Worm (Caenorhabditis elegans) whole organism, L3 larva: Measurements from ENCODE around the gene mlt-4.
A peak's percentile ranks its signal among the peaks of the same experiment; 100 is the strongest.

ENCODE experiments used
- R02D3.7 ChIP-seq: fragments of 150-350 bp; optimal IDR thresholded peaks from 2 replicates; lab custom pipeline; 2014; ENCODE audit warnings: missing biosample characterization, missing genetic modification characterization
- ZK546.5 ChIP-seq: sonication (generic microtip); optimal IDR thresholded peaks from 2 replicates; lab custom pipeline; 2017; ENCODE audit warnings: missing biosample characterization, missing genetic modification characterization
- aly-2 ChIP-seq: fragments of 150-350 bp; optimal IDR thresholded peaks from 2 replicates; lab custom pipeline; 2014; ENCODE audit warnings: missing biosample characterization, missing genetic modification characterization
- ceh-16 ChIP-seq: sonication (generic microtip); optimal IDR thresholded peaks from 2 replicates; lab custom pipeline; 2017; ENCODE audit warnings: missing biosample characterization, missing genetic modification characterization
- ceh-28 ChIP-seq: fragments of 150-350 bp; optimal IDR thresholded peaks from 2 replicates; lab custom pipeline; 2014; ENCODE audit warnings: missing biosample characterization, missing genetic modification reagents, missing genetic modification characterization
- ceh-82 ChIP-seq: fragments of 150-350 bp; optimal IDR thresholded peaks from 2 replicates; lab custom pipeline; 2014; ENCODE audit warnings: missing biosample characterization, missing genetic modification characterization
- ceh-9 ChIP-seq: sonication (generic microtip); optimal IDR thresholded peaks from 2 replicates; lab custom pipeline; 2018; ENCODE audit warnings: missing biosample characterization, missing genetic modification characterization
- daf-12 ChIP-seq: fragments of 150-350 bp; optimal IDR thresholded peaks from 2 replicates; lab custom pipeline; 2014; ENCODE audit warnings: missing biosample characterization, missing genetic modification reagents, missing genetic modification characterization
- egl-27 ChIP-seq: sonication (generic microtip); optimal IDR thresholded peaks from 4 replicates; lab custom pipeline; 2017; ENCODE audit warnings: missing biosample characterization, missing genetic modification reagents, missing genetic modification characterization
- egl-5 ChIP-seq: fragments of 150-350 bp; optimal IDR thresholded peaks from 2 replicates; lab custom pipeline; 2017; ENCODE audit warnings: missing biosample characterization, missing genetic modification reagents, missing genetic modification characterization, inconsistent platforms
- elt-1 ChIP-seq: fragments of 150-350 bp; optimal IDR thresholded peaks from 2 replicates; lab custom pipeline; 2014; ENCODE audit warnings: missing biosample characterization, missing genetic modification characterization
- elt-3 ChIP-seq, 3 experiments: fragments of 150-350 bp in 1 of 3; sonication (generic microtip) in 2 of 3; optimal IDR thresholded peaks; 2 replicates in 2 of 3; 4 replicates in 1 of 3; lab custom pipeline; 2014 to 2017; ENCODE audit warnings: missing biosample characterization in 3 of 3, missing genetic modification characterization in 3 of 3
- fkh-10 ChIP-seq: sonication (generic microtip); optimal IDR thresholded peaks from 2 replicates; lab custom pipeline; 2017; ENCODE audit warnings: missing biosample characterization, missing genetic modification reagents, missing genetic modification characterization
- fkh-2 ChIP-seq: fragments of 150-350 bp; optimal IDR thresholded peaks from 2 replicates; lab custom pipeline; 2014; ENCODE audit warnings: missing biosample characterization, missing genetic modification reagents, missing genetic modification characterization
- hmg-11 ChIP-seq: sonication (generic microtip); optimal IDR thresholded peaks from 2 replicates; lab custom pipeline; 2016; ENCODE audit warnings: missing genetic modification characterization, missing compliant biosample characterization
- jun-1 ChIP-seq: fragments of 150-350 bp; optimal IDR thresholded peaks from 2 replicates; lab custom pipeline; 2014; ENCODE audit warnings: missing biosample characterization, missing genetic modification reagents, missing genetic modification characterization
- lin-15B ChIP-seq: fragments of 150-350 bp; optimal IDR thresholded peaks from 2 replicates; lab custom pipeline; 2014; ENCODE audit warnings: missing biosample characterization, missing genetic modification characterization
- lin-39 ChIP-seq: fragments of 150-350 bp; optimal IDR thresholded peaks from 2 replicates; lab custom pipeline; 2018; ENCODE audit warnings: missing biosample characterization, missing genetic modification reagents, missing genetic modification characterization
- lsy-12 ChIP-seq: sonication (generic microtip); optimal IDR thresholded peaks from 2 replicates; lab custom pipeline; 2016; ENCODE audit warnings: mild to moderate bottlenecking, missing genetic modification characterization, missing compliant biosample characterization
- mdl-1 ChIP-seq: fragments of 150-350 bp; optimal IDR thresholded peaks from 2 replicates; lab custom pipeline; 2014; ENCODE audit warnings: missing biosample characterization, missing genetic modification characterization
- nhr-11 ChIP-seq: fragments of 150-350 bp; optimal IDR thresholded peaks from 2 replicates; lab custom pipeline; 2014; ENCODE audit warnings: missing biosample characterization, missing genetic modification characterization
- nhr-23 ChIP-seq: fragments of 150-350 bp; optimal IDR thresholded peaks from 2 replicates; lab custom pipeline; 2014; ENCODE audit warnings: missing biosample characterization, missing genetic modification reagents, missing genetic modification characterization
- nhr-237 ChIP-seq: fragments of 150-350 bp; optimal IDR thresholded peaks from 2 replicates; lab custom pipeline; 2014; ENCODE audit warnings: missing biosample characterization, missing genetic modification characterization
- nhr-25 ChIP-seq: sonication (generic microtip); optimal IDR thresholded peaks from 2 replicates; lab custom pipeline; 2017; ENCODE audit warnings: missing biosample characterization, missing genetic modification characterization
- nhr-28 ChIP-seq: fragments of 150-350 bp; optimal IDR thresholded peaks from 2 replicates; lab custom pipeline; 2014; ENCODE audit warnings: missing biosample characterization, missing genetic modification characterization
- nhr-43 ChIP-seq: sonication (generic microtip); optimal IDR thresholded peaks from 2 replicates; lab custom pipeline; 2016; ENCODE audit warnings: mild to moderate bottlenecking, missing genetic modification characterization, missing compliant biosample characterization; ENCODE audit not compliant: poor library complexity, severe bottlenecking
- nhr-67 ChIP-seq: fragments of 150-350 bp; optimal IDR thresholded peaks from 2 replicates; lab custom pipeline; 2014; ENCODE audit warnings: missing biosample characterization, missing genetic modification characterization
- nhr-76 ChIP-seq: fragments of 150-350 bp; sonication (generic microtip); optimal IDR thresholded peaks from 5 replicates; lab custom pipeline; 2014; ENCODE audit warnings: missing biosample characterization, missing genetic modification characterization
- nhr-77 ChIP-seq: fragments of 150-350 bp; optimal IDR thresholded peaks from 2 replicates; lab custom pipeline; 2014; ENCODE audit warnings: missing biosample characterization, missing genetic modification characterization
- pha-4 ChIP-seq: fragments of 150-350 bp; optimal IDR thresholded peaks from 2 replicates; lab custom pipeline; 2014; ENCODE audit warnings: missing biosample characterization, missing genetic modification reagents, missing genetic modification characterization
- pqm-1 ChIP-seq: fragments of 150-350 bp; optimal IDR thresholded peaks from 2 replicates; lab custom pipeline; 2017; ENCODE audit warnings: missing biosample characterization, missing genetic modification characterization, inconsistent platforms
- sea-2 ChIP-seq: fragments of 150-350 bp; sonication (generic microtip); optimal IDR thresholded peaks from 4 replicates; lab custom pipeline; 2014; ENCODE audit warnings: missing biosample characterization, missing genetic modification reagents, missing genetic modification characterization
- skn-1 ChIP-seq: fragments of 150-350 bp; optimal IDR thresholded peaks from 2 replicates; lab custom pipeline; 2014; ENCODE audit warnings: missing biosample characterization, missing genetic modification characterization
- tbx-2 ChIP-seq: sonication (generic microtip); optimal IDR thresholded peaks from 2 replicates; lab custom pipeline; 2016; ENCODE audit warnings: mild to moderate bottlenecking, missing genetic modification characterization, missing compliant biosample characterization
- unc-39 ChIP-seq: sonication (generic microtip); optimal IDR thresholded peaks from 4 replicates; lab custom pipeline; 2017; ENCODE audit warnings: missing biosample characterization, missing genetic modification characterization
- unc-62 ChIP-seq: fragments of 150-350 bp; sonication (generic microtip); optimal IDR thresholded peaks from 4 replicates; lab custom pipeline; 2014; ENCODE audit warnings: missing biosample characterization, missing genetic modification reagents, missing genetic modification characterization
- ztf-11 ChIP-seq: fragments of 150-350 bp; optimal IDR thresholded peaks from 2 replicates; lab custom pipeline; 2014; ENCODE audit warnings: missing biosample characterization, missing genetic modification characterization
- ztf-4 ChIP-seq: fragments of 150-350 bp; optimal IDR thresholded peaks from 2 replicates; lab custom pipeline; 2014; ENCODE audit warnings: missing biosample characterization, missing genetic modification characterization

Gene mlt-4

ce11 chrV:20289317-20289716, at the start of gene mlt-4:
mlt-4 (minus strand) TSS chrV:20289417.
- TF ChIP-seq aly-2 (no peak), nhr-237 (tag; lab: Kevin White, UChicago) (no peak), fkh-10 (GFP tag; lab: Kevin White, UChicago) (no peak), pha-4 (tag; lab: Kevin White, UChicago) (no peak)

- TF ChIP-seq fkh-10 (GFP tag; lab: Kevin White, UChicago) = peak; percentile 65
- TF ChIP-seq mdl-1 = no peak
Measured at ce11 chrV:20338870-20339269, 49.7 kb upstream of the mlt-4 start.

ce11 chrV:20338020-20338419, 48.8 kb upstream of the mlt-4 start:
- TF ChIP-seq pha-4 (tag; lab: Kevin White, UChicago) = no peak
- TF ChIP-seq unc-62 (GFP tag; lab: Kevin White, UChicago) = no peak
- no peak for TF ChIP-seq nhr-28 (tag; lab: Kevin White, UChicago)
- no peak for TF ChIP-seq nhr-11
- TF ChIP-seq skn-1 (tag; lab: Kevin White, UChicago) = no peak
- no peak for TF ChIP-seq pqm-1 (tag; lab: Kevin White, UChicago)
- TF ChIP-seq ztf-4 (tag; lab: Kevin White, UChicago) = no peak
- TF ChIP-seq ztf-11 (tag; lab: Kevin White, UChicago) = no peak
- no peak for TF ChIP-seq ceh-82
- no peak for TF ChIP-seq fkh-10 (GFP tag; lab: Kevin White, UChicago)

- no peak for TF ChIP-seq unc-39 (tag; lab: Kevin White, UChicago)
- no peak for TF ChIP-seq jun-1 (tag; lab: Kevin White, UChicago)
- no peak for TF ChIP-seq nhr-11
- no peak for TF ChIP-seq nhr-237 (tag; lab: Kevin White, UChicago)
- no peak for TF ChIP-seq tbx-2 (tag; lab: Kevin White, UChicago)
- TF ChIP-seq ZK546.5 = no peak
- TF ChIP-seq nhr-77 (tag; lab: Kevin White, UChicago) = no peak
- TF ChIP-seq fkh-2 = no peak
- no peak for TF ChIP-seq nhr-23
- TF ChIP-seq nhr-76 (tag; lab: Kevin White, UChicago) = no peak
- no peak for TF ChIP-seq lin-15B (tag; lab: Kevin White, UChicago)
- no peak for TF ChIP-seq elt-3 (tag; optimal IDR thresholded peaks at IDR 0.05; lab: Kevin White, UChicago)
- no peak for TF ChIP-seq nhr-28 (tag; lab: Kevin White, UChicago)
Measured at ce11 chrV:20335264-20335663, 46.0 kb upstream of the mlt-4 start, which contains the start of gene Y38H6A.5. Y38H6A.5 (minus strand) TSS chrV:20335364.

- TF ChIP-seq egl-27 (tag; lab: Kevin White, UChicago) = no peak
- TF ChIP-seq nhr-28 (tag; lab: Kevin White, UChicago) = no peak
- TF ChIP-seq nhr-237 (tag; lab: Kevin White, UChicago) = no peak
- TF ChIP-seq ceh-16 = no peak
- TF ChIP-seq ceh-9 = no peak
- TF ChIP-seq nhr-67 = no peak
- no peak for TF ChIP-seq lin-39
- TF ChIP-seq jun-1 (tag; lab: Kevin White, UChicago) = no peak
- TF ChIP-seq elt-1 (tag; lab: Kevin White, UChicago) = no peak
- no peak for TF ChIP-seq ceh-28 (tag; lab: Kevin White, UChicago)
- TF ChIP-seq hmg-11 (tag; lab: Kevin White, UChicago) = no peak
Measured at ce11 chrV:20325417-20325816, 36.2 kb upstream of the mlt-4 start, which contains the start of gene Y38H6A.1. Y38H6A.1 (plus strand) TSS chrV:20325717.

ce11 chrV:20317442-20317841, 28.2 kb upstream of the mlt-4 start, which contains the start of gene Y113G7C.1:
Y113G7C.1 (plus strand) TSS chrV:20317742.
- no peak for TF ChIP-seq nhr-67
- TF ChIP-seq nhr-23 = no peak
- no peak for TF ChIP-seq mdl-1
- TF ChIP-seq ceh-82 = no peak
- TF ChIP-seq daf-12 (tag; lab: Kevin White, UChicago) = no peak
- TF ChIP-seq lin-39 = no peak
- TF ChIP-seq lsy-12 (tag; lab: Kevin White, UChicago) = no peak
- TF ChIP-seq nhr-43 = no peak
- TF ChIP-seq sea-2 (GFP tag; lab: Kevin White, UChicago) = no peak
- TF ChIP-seq ceh-28 (tag; lab: Kevin White, UChicago) = no peak
- TF ChIP-seq R02D3.7 (tag; lab: Kevin White, UChicago) = no peak
- TF ChIP-seq egl-5 = no peak
- no peak for TF ChIP-seq unc-62 (GFP tag; lab: Kevin White, UChicago)
- no peak for TF ChIP-seq ztf-4 (tag; lab: Kevin White, UChicago)
- TF ChIP-seq nhr-25 (tag; lab: Kevin White, UChicago) = no peak
